Worm (Caenorhabditis elegans) whole organism, early embryonic: ENCODE results near the gene str-87.

Experiments
- ama-1 ChIP-seq: fragments of 150-350 bp; optimal IDR thresholded peaks from 2 replicates; lab custom pipeline; 2014
- ceh-13 ChIP-seq: fragments of 200-800 bp; sonication (Bioruptor generic); optimal IDR thresholded peaks from 2 replicates; lab custom pipeline; 2018; ENCODE audit warnings: mild to moderate bottlenecking, missing genetic modification characterization, missing compliant biosample characterization
- ceh-36 ChIP-seq: sonication (generic microtip); optimal IDR thresholded peaks from 2 replicates; lab custom pipeline; 2016; ENCODE audit warnings: missing genetic modification characterization, inconsistent platforms, missing compliant biosample characterization
- ets-7 ChIP-seq: sonication (generic microtip); optimal IDR thresholded peaks from 2 replicates; lab custom pipeline; 2016; ENCODE audit warnings: missing genotype, missing genetic modification characterization, missing compliant biosample characterization
- flt-1 ChIP-seq: fragments of 200-800 bp; sonication (Bioruptor generic); IDR thresholded peaks from 2 replicates; pipeline ENCODE4 v1.3.6; 2022; ENCODE audit warnings: missing genetic modification characterization, missing compliant biosample characterization
- hmbx-1 ChIP-seq: sonication (generic microtip); optimal IDR thresholded peaks from 2 replicates; lab custom pipeline; 2016; ENCODE audit warnings: mild to moderate bottlenecking, missing genetic modification characterization, missing compliant biosample characterization
- hmg-4 ChIP-seq: fragments of 200-800 bp; sonication (Bioruptor generic); optimal IDR thresholded peaks from 2 replicates; lab custom pipeline; 2018; ENCODE audit warnings: mild to moderate bottlenecking, missing genetic modification characterization, missing compliant biosample characterization
- hnd-1 ChIP-seq: sonication (generic microtip); optimal IDR thresholded peaks from 2 replicates; lab custom pipeline; 2016; ENCODE audit warnings: missing genetic modification characterization, missing compliant biosample characterization
- pes-1 ChIP-seq: fragments of 200-800 bp; sonication (Bioruptor generic); IDR thresholded peaks from 2 replicates; pipeline ENCODE4 v1.3.6; 2022; ENCODE audit warnings: missing genetic modification reagents, missing genetic modification characterization, missing compliant biosample characterization
- scrt-1 ChIP-seq: fragments of 200-800 bp; sonication (Bioruptor generic); IDR thresholded peaks from 2 replicates; pipeline ENCODE4 v1.3.6; 2022; ENCODE audit warnings: missing genetic modification characterization, missing compliant biosample characterization
- tbx-11 ChIP-seq: fragments of 200-800 bp; sonication (Bioruptor generic); IDR thresholded peaks from 2 replicates; pipeline ENCODE4 v1.3.6; 2022; ENCODE audit warnings: missing genetic modification characterization, missing compliant biosample characterization
- tbx-37 ChIP-seq: fragments of 200-800 bp; sonication (Bioruptor generic); conservative IDR thresholded peaks from 2 replicates; pipeline ENCODE4 v1.3.6; 2022; ENCODE audit warnings: missing genetic modification reagents, missing genetic modification characterization, missing compliant biosample characterization
- tra-4 ChIP-seq: sonication (generic microtip); optimal IDR thresholded peaks from 2 replicates; lab custom pipeline; 2017; ENCODE audit warnings: missing genetic modification characterization, missing compliant biosample characterization

DNA sequence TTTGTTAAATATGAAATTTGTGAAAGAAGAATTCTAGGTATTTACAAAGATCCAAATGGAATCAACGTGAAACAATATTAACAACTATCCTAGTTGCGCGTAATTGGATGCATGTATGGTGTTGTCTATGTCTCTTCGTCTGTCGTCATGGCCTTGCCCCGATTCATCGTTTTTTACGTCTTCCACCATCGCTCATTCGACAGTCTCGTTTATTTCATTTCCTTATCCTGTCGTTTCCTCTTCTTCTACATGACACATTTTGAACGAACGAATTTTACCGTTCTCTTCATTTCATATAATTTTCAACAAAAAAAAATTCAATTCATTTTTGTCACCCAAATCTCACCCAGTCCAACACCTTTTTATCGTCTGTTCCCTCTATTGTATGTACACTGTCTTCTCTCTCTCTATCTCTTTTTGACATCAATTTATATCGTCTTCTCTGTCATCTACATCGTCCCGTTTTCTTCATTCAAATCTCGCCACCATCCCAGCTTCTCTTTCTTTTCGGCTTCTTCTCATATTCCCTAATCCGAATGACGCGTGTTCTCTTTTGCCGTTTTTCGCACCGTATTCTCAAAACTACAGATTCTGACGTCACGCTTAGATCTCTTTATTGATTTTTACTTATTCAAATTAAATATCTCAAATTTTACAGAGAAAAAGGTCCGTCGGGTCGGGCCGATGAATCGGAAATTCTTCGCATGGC is 31.5 kb downstream of the str-87 start, which contains the start of gene ttc-17:
- TF ChIP-seq pes-1 (GFP tag; lab: Robert Waterston, UW) (no peak), tra-4 (tag; lab: Kevin White, UChicago) (no peak), hmbx-1 (tag; lab: Kevin White, UChicago) (no peak), ama-1 (lab: Kevin White, UChicago) (no peak), tbx-37 (GFP tag; lab: Robert Waterston, UW) (no peak), hnd-1 (no peak), tbx-11 (GFP tag; lab: Robert Waterston, UW) (no peak), hmg-4 (GFP tag; lab: Kevin White, UChicago) (no peak), ceh-13 (GFP tag; lab: Kevin White, UChicago) (no peak), scrt-1 (GFP tag; lab: Robert Waterston, UW) (no peak), ceh-36 (tag; lab: Kevin White, UChicago) (no peak), ets-7 (no peak), flt-1 (no peak)
